Worm (Caenorhabditis elegans) whole organism, midembryonic: Measurements from ENCODE around the gene rheb-1.
A peak's percentile ranks its signal among the peaks of the same experiment; 100 is the strongest.

Experiments used
- T22C8.4 ChIP-seq: fragments of 200-800 bp; sonication (Bioruptor generic); IDR thresholded peaks from 2 replicates; pipeline ENCODE4 v1.3.6; 2022; ENCODE audit warnings: missing genetic modification characterization, missing compliant biosample characterization
- cog-1 ChIP-seq: sonication (generic microtip); optimal IDR thresholded peaks from 2 replicates; lab custom pipeline; 2016; ENCODE audit warnings: missing genetic modification characterization, missing compliant biosample characterization
- flt-1 ChIP-seq: fragments of 200-800 bp; sonication (Bioruptor generic); IDR thresholded peaks from 2 replicates; pipeline ENCODE4 v1.3.6; 2022; ENCODE audit warnings: missing genetic modification characterization, missing compliant biosample characterization
- klf-2 ChIP-seq: fragments of 200-800 bp; sonication (Bioruptor generic); conservative IDR thresholded peaks from 2 replicates; pipeline ENCODE4 v1.3.6; 2022; ENCODE audit warnings: missing genetic modification reagents, missing genetic modification characterization, missing compliant biosample characterization
- med-1 ChIP-seq: sonication (generic microtip); optimal IDR thresholded peaks from 2 replicates; lab custom pipeline; 2017; ENCODE audit warnings: missing genetic modification characterization, mild to moderate bottlenecking, missing compliant biosample characterization, antibody characterized with exemption, missing genetic modification reagents; ENCODE audit not compliant: insufficient read depth
- ref-1 ChIP-seq: fragments of 200-800 bp; sonication (Bioruptor generic); conservative IDR thresholded peaks from 2 replicates; pipeline ENCODE4 v1.3.6; 2022; ENCODE audit warnings: missing genetic modification reagents, missing genetic modification characterization, missing compliant biosample characterization
- tab-1 ChIP-seq: fragments of 200-800 bp; sonication (Bioruptor generic); IDR thresholded peaks from 2 replicates; pipeline ENCODE4 v1.3.6; 2022; ENCODE audit warnings: missing genetic modification characterization, missing compliant biosample characterization
- ztf-23 ChIP-seq: fragments of 200-800 bp; sonication (Bioruptor generic); IDR thresholded peaks from 2 replicates; pipeline ENCODE4 v1.3.6; 2022; ENCODE audit warnings: missing genetic modification reagents, missing genetic modification characterization, missing compliant biosample characterization
- ztf-29 ChIP-seq: fragments of 200-800 bp; sonication (Bioruptor generic); IDR thresholded peaks from 2 replicates; pipeline ENCODE4 v1.3.6; 2022; ENCODE audit warnings: missing genetic modification reagents, missing genetic modification characterization, missing compliant biosample characterization

The rheb-1 gene

ce11 chrIII:9455980-9456658 lies at the start of gene rheb-1, which contains the start of gene spk-1:
rheb-1 (minus strand) TSS chrIII:9456030.
spk-1 (plus strand) TSS chrIII:9456608.
- TF ChIP-seq med-1 (GFP tag; lab: Kevin White, UChicago) (no peak), tab-1 (GFP tag; lab: Robert Waterston, UW) (no peak), flt-1 (GFP tag; lab: Robert Waterston, UW) (0 out of 2 replicates have a peak, but pooled peaks have one; percentile 43), klf-2 (no peak), ztf-23 (GFP tag; lab: Robert Waterston, UW) (no peak), ztf-29 (GFP tag; lab: Robert Waterston, UW) (peak; percentile 69), ref-1 (GFP tag; lab: Robert Waterston, UW) (no peak), cog-1 (peak; percentile 34), T22C8.4 (GFP tag; lab: Robert Waterston, UW) (peak; percentile 82)

ce11 chrIII:9504347-9504746 lies 48.5 kb upstream of the rheb-1 start:
- TF ChIP-seq ztf-23 (GFP tag; lab: Robert Waterston, UW) (no peak), flt-1 (GFP tag; lab: Robert Waterston, UW) (no peak)

- no peak for TF ChIP-seq klf-2
- no peak for TF ChIP-seq ztf-23 (GFP tag; lab: Robert Waterston, UW)
- no peak for TF ChIP-seq ztf-29 (GFP tag; lab: Robert Waterston, UW)
- TF ChIP-seq ref-1 (GFP tag; lab: Robert Waterston, UW), result no peak
- TF ChIP-seq T22C8.4 (GFP tag; lab: Robert Waterston, UW), result no peak
- no peak for TF ChIP-seq tab-1 (GFP tag; lab: Robert Waterston, UW)
- no peak for TF ChIP-seq cog-1
- TF ChIP-seq flt-1 (GFP tag; lab: Robert Waterston, UW), result no peak
- no peak for TF ChIP-seq med-1 (GFP tag; lab: Kevin White, UChicago)
Measured at ce11 chrIII:9502155-9502714, 46.4 kb upstream of the rheb-1 start.

ce11 chrIII:9501072-9501471 lies 45.2 kb upstream of the rheb-1 start:
- no peak for TF ChIP-seq T22C8.4 (GFP tag; lab: Robert Waterston, UW)
- no peak for TF ChIP-seq ztf-23 (GFP tag; lab: Robert Waterston, UW)
- TF ChIP-seq tab-1 (GFP tag; lab: Robert Waterston, UW), result no peak
- no peak for TF ChIP-seq cog-1
- no peak for TF ChIP-seq flt-1 (GFP tag; lab: Robert Waterston, UW)
- no peak for TF ChIP-seq klf-2
- no peak for TF ChIP-seq ztf-29 (GFP tag; lab: Robert Waterston, UW)
- no peak for TF ChIP-seq med-1 (GFP tag; lab: Kevin White, UChicago)
- no peak for TF ChIP-seq ref-1 (GFP tag; lab: Robert Waterston, UW)

ce11 chrIII:9500267-9500666 lies 44.4 kb upstream of the rheb-1 start, which contains the start of gene sod-4:
sod-4 (minus strand) TSS chrIII:9500375.
- TF ChIP-seq ztf-29 (GFP tag; lab: Robert Waterston, UW) (no peak), flt-1 (GFP tag; lab: Robert Waterston, UW) (no peak), tab-1 (GFP tag; lab: Robert Waterston, UW) (no peak), med-1 (GFP tag; lab: Kevin White, UChicago) (no peak), T22C8.4 (GFP tag; lab: Robert Waterston, UW) (no peak), klf-2 (no peak), ref-1 (GFP tag; lab: Robert Waterston, UW) (no peak), cog-1 (no peak), ztf-23 (GFP tag; lab: Robert Waterston, UW) (no peak)

- TF ChIP-seq T22C8.4 (GFP tag; lab: Robert Waterston, UW) (no peak), cog-1 (no peak), ztf-23 (GFP tag; lab: Robert Waterston, UW) (no peak), ref-1 (GFP tag; lab: Robert Waterston, UW) (no peak), flt-1 (GFP tag; lab: Robert Waterston, UW) (no peak), tab-1 (GFP tag; lab: Robert Waterston, UW) (no peak), klf-2 (no peak), med-1 (GFP tag; lab: Kevin White, UChicago) (no peak), ztf-29 (GFP tag; lab: Robert Waterston, UW) (no peak)
Measured at ce11 chrIII:9497412-9497811, 41.6 kb upstream of the rheb-1 start.

- TF ChIP-seq ztf-29 (GFP tag; lab: Robert Waterston, UW), result no peak
- no peak for TF ChIP-seq klf-2
- TF ChIP-seq ref-1 (GFP tag; lab: Robert Waterston, UW), result no peak
- no peak for TF ChIP-seq tab-1 (GFP tag; lab: Robert Waterston, UW)
Measured at ce11 chrIII:9496083-9496482, 40.3 kb upstream of the rheb-1 start.

- TF ChIP-seq ztf-23 (GFP tag; lab: Robert Waterston, UW), result no peak
- no peak for TF ChIP-seq ztf-29 (GFP tag; lab: Robert Waterston, UW)
- TF ChIP-seq med-1 (GFP tag; lab: Kevin White, UChicago), result no peak
- no peak for TF ChIP-seq cog-1
- TF ChIP-seq ref-1 (GFP tag; lab: Robert Waterston, UW), result no peak
- no peak for TF ChIP-seq flt-1 (GFP tag; lab: Robert Waterston, UW)
- no peak for TF ChIP-seq klf-2
- no peak for TF ChIP-seq T22C8.4 (GFP tag; lab: Robert Waterston, UW)
- TF ChIP-seq tab-1 (GFP tag; lab: Robert Waterston, UW), result no peak
Measured at ce11 chrIII:9494209-9494608, 38.4 kb upstream of the rheb-1 start.

- TF ChIP-seq ref-1 (GFP tag; lab: Robert Waterston, UW), result no peak
- no peak for TF ChIP-seq flt-1 (GFP tag; lab: Robert Waterston, UW)
- TF ChIP-seq ztf-23 (GFP tag; lab: Robert Waterston, UW), result no peak
- TF ChIP-seq tab-1 (GFP tag; lab: Robert Waterston, UW), result no peak
- no peak for TF ChIP-seq med-1 (GFP tag; lab: Kevin White, UChicago)
- no peak for TF ChIP-seq cog-1
- TF ChIP-seq T22C8.4 (GFP tag; lab: Robert Waterston, UW), result no peak
- TF ChIP-seq klf-2, result no peak
- TF ChIP-seq ztf-29 (GFP tag; lab: Robert Waterston, UW), result no peak
Measured at ce11 chrIII:9490783-9491547, 35.1 kb upstream of the rheb-1 start, which contains the start of the genes dars-1 and ctr-9. dars-1 (minus strand) TSS chrIII:9491215. ctr-9 (plus strand) TSS chrIII:9491396.
